Fruit fly (Drosophila melanogaster) whole organism, embryonic: ENCODE results near the gene CG1703.

ENCODE experiments used
- B-H2 ChIP-seq: fragments of 200-800 bp; sonication (Bioruptor generic); optimal IDR thresholded peaks from 2 replicates; lab custom pipeline; 2018; ENCODE audit warnings: missing biosample characterization, mild to moderate bottlenecking, missing genetic modification characterization
- CG10979 ChIP-seq: fragments of 200-800 bp; sonication (Bioruptor generic); optimal IDR thresholded peaks from 2 replicates; lab custom pipeline; 2018; ENCODE audit warnings: missing biosample characterization, mild to moderate bottlenecking, missing genetic modification characterization, moderate library complexity
- CG13894 ChIP-seq: fragments of 200-800 bp; sonication (Bioruptor generic); optimal IDR thresholded peaks from 3 replicates; lab custom pipeline; 2018; ENCODE audit warnings: missing biosample characterization, mild to moderate bottlenecking, missing genetic modification characterization, moderate library complexity
- CG14014 ChIP-seq: fragments of 200-800 bp; sonication (Bioruptor generic); IDR thresholded peaks from 2 replicates; pipeline ENCODE4 v1.3.6; 2022; ENCODE audit warnings: missing biosample characterization, missing genetic modification characterization
- CG15696 ChIP-seq: fragments of 200-800 bp; sonication (Bioruptor generic); optimal IDR thresholded peaks from 2 replicates; lab custom pipeline; 2019; ENCODE audit warnings: missing biosample characterization, mild to moderate bottlenecking, missing genetic modification characterization, moderate library complexity
- CG16815 ChIP-seq: fragments of 200-800 bp; sonication (Bioruptor generic); optimal IDR thresholded peaks from 3 replicates; lab custom pipeline; 2017; ENCODE audit warnings: missing biosample characterization, mild to moderate bottlenecking, missing genetic modification characterization
- CG16863 ChIP-seq: fragments of 200-800 bp; sonication (Bioruptor generic); optimal IDR thresholded peaks from 3 replicates; lab custom pipeline; 2016; ENCODE audit warnings: missing biosample characterization, missing genetic modification characterization
- CG17612 ChIP-seq: fragments of 200-800 bp; sonication (Bioruptor generic); IDR thresholded peaks from 2 replicates; pipeline ENCODE4 v1.3.6; 2022; ENCODE audit warnings: missing biosample characterization, missing genetic modification characterization
- CG1832 ChIP-seq: fragments of 200-800 bp; sonication (Bioruptor generic); optimal IDR thresholded peaks from 2 replicates; lab custom pipeline; 2017; ENCODE audit warnings: missing biosample characterization, mild to moderate bottlenecking, missing genetic modification characterization, inconsistent platforms
- CG18599 ChIP-seq: fragments of 200-800 bp; sonication (Bioruptor generic); optimal IDR thresholded peaks from 3 replicates; lab custom pipeline; 2017; ENCODE audit warnings: missing biosample characterization, missing genetic modification characterization, mild to moderate bottlenecking, moderate library complexity, missing genetic modification reagents
- CG2120 ChIP-seq: fragments of 200-800 bp; sonication (Bioruptor generic); optimal IDR thresholded peaks from 3 replicates; lab custom pipeline; 2016; ENCODE audit warnings: missing biosample characterization, missing genetic modification characterization
- CG2712 ChIP-seq: fragments of 200-800 bp; optimal IDR thresholded peaks from 3 replicates; lab custom pipeline; 2019; ENCODE audit warnings: missing biosample characterization, mild to moderate bottlenecking, missing genetic modification characterization, moderate library complexity
- CG2875 ChIP-seq: fragments of 200-800 bp; sonication (Bioruptor generic); optimal IDR thresholded peaks from 2 replicates; lab custom pipeline; 2017; ENCODE audit warnings: missing biosample characterization, mild to moderate bottlenecking, missing genetic modification characterization, missing genetic modification reagents
- CG5245 ChIP-seq: fragments of 200-800 bp; sonication (Bioruptor generic); optimal IDR thresholded peaks from 3 replicates; lab custom pipeline; 2016; ENCODE audit warnings: missing biosample characterization, missing genetic modification characterization
- Dll ChIP-seq: fragments of 200-800 bp; sonication (Bioruptor generic); IDR thresholded peaks from 4 replicates; pipeline ENCODE4 v1.3.6; 2022; ENCODE audit warnings: missing biosample characterization, missing genetic modification characterization; ENCODE audit not compliant: partially characterized antibody
- Fer1 ChIP-seq: fragments of 200-800 bp; sonication (Bioruptor generic); optimal IDR thresholded peaks from 2 replicates; lab custom pipeline; 2017; ENCODE audit warnings: missing biosample characterization, mild to moderate bottlenecking, missing genetic modification characterization
- Fer2 ChIP-seq: fragments of 200-800 bp; sonication (Bioruptor generic); optimal IDR thresholded peaks from 2 replicates; lab custom pipeline; 2018; ENCODE audit warnings: missing biosample characterization, mild to moderate bottlenecking, missing genetic modification characterization, moderate library complexity
- Fer3 ChIP-seq: fragments of 200-800 bp; sonication (Bioruptor generic); optimal IDR thresholded peaks from 2 replicates; lab custom pipeline; 2018; ENCODE audit warnings: missing biosample characterization, mild to moderate bottlenecking, missing genetic modification characterization, moderate library complexity
- GATAe ChIP-seq: fragments of 200-800 bp; sonication (Bioruptor generic); conservative IDR thresholded peaks from 2 replicates; pipeline ENCODE4 v1.3.6; 2022; ENCODE audit warnings: missing biosample characterization, missing genetic modification characterization
- HHEX ChIP-seq: fragments of 200-800 bp; sonication (Bioruptor generic); optimal IDR thresholded peaks from 3 replicates; lab custom pipeline; 2017; ENCODE audit warnings: missing biosample characterization, mild to moderate bottlenecking, missing genetic modification characterization, missing genetic modification reagents
- NfI ChIP-seq: fragments of 200-800 bp; sonication (Bioruptor generic); optimal IDR thresholded peaks from 3 replicates; lab custom pipeline; 2018; ENCODE audit warnings: missing biosample characterization, mild to moderate bottlenecking, missing genetic modification characterization, moderate library complexity
- Sox102F ChIP-seq: fragments of 200-800 bp; sonication (Bioruptor generic); optimal IDR thresholded peaks from 2 replicates; lab custom pipeline; 2018; ENCODE audit warnings: missing biosample characterization, mild to moderate bottlenecking, missing genetic modification characterization, moderate library complexity
- Taf1 ChIP-seq: fragments of 200-800 bp; sonication (Bioruptor generic); IDR thresholded peaks from 2 replicates; pipeline ENCODE4 v1.3.6; 2022; ENCODE audit warnings: missing biosample characterization, missing genetic modification characterization
- Xbp1 ChIP-seq: fragments of 200-800 bp; sonication (Bioruptor generic); optimal IDR thresholded peaks from 3 replicates; lab custom pipeline; 2016; ENCODE audit warnings: missing biosample characterization, mild to moderate bottlenecking, missing genetic modification characterization
- az2 ChIP-seq: fragments of 200-800 bp; sonication (Bioruptor generic); optimal IDR thresholded peaks from 3 replicates; lab custom pipeline; 2016; ENCODE audit warnings: missing biosample characterization, missing genetic modification characterization
- corto ChIP-seq: fragments of 200-800 bp; sonication (Bioruptor generic); optimal IDR thresholded peaks from 2 replicates; lab custom pipeline; 2016; ENCODE audit warnings: missing biosample characterization, mild to moderate bottlenecking, missing genetic modification characterization, moderate library complexity
- cwo ChIP-seq: fragments of 200-800 bp; sonication (Bioruptor generic); optimal IDR thresholded peaks from 3 replicates; lab custom pipeline; 2017; ENCODE audit warnings: missing biosample characterization, missing genetic modification characterization, mild to moderate bottlenecking, moderate library complexity, missing genetic modification reagents
- dati ChIP-seq: fragments of 200-800 bp; sonication (Bioruptor generic); IDR thresholded peaks from 2 replicates; pipeline ENCODE4 v1.3.6; 2022; ENCODE audit warnings: missing biosample characterization, missing genetic modification characterization
- fd3F ChIP-seq: fragments of 200-800 bp; sonication (Bioruptor generic); optimal IDR thresholded peaks from 2 replicates; lab custom pipeline; 2018; ENCODE audit warnings: missing biosample characterization, mild to moderate bottlenecking, missing genetic modification characterization, moderate library complexity
- fru ChIP-seq: fragments of >200 bp; optimal IDR thresholded peaks from 2 replicates; lab custom pipeline; 2017
- gsb ChIP-seq: fragments of 200-800 bp; sonication (Bioruptor generic); IDR thresholded peaks from 2 replicates; pipeline ENCODE4 v1.3.6; 2022; ENCODE audit warnings: missing biosample characterization, missing genetic modification characterization
- h ChIP-seq: fragments of >200 bp; optimal IDR thresholded peaks from 2 replicates; lab custom pipeline; 2017
- her ChIP-seq: fragments of 200-800 bp; sonication (Bioruptor generic); optimal IDR thresholded peaks from 2 replicates; lab custom pipeline; 2016; ENCODE audit warnings: missing biosample characterization, missing genetic modification characterization
- jigr1 ChIP-seq: fragments of 200-800 bp; sonication (Bioruptor generic); IDR thresholded peaks from 3 replicates; pipeline ENCODE4 v1.3.6; 2022; ENCODE audit warnings: missing biosample characterization, missing genetic modification characterization
- onecut ChIP-seq: fragments of 200-800 bp; sonication (Bioruptor generic); IDR thresholded peaks from 2 replicates; pipeline ENCODE4 v1.3.6; 2022; ENCODE audit warnings: missing biosample characterization, missing genetic modification characterization
- pan ChIP-seq, 4 experiments: fragments of >200 bp in 3 of 4; fragments of 200-800 bp in 1 of 4; sonication (Bioruptor generic) in 1 of 4; optimal IDR thresholded peaks in 3 of 4; IDR thresholded peaks in 1 of 4; 2 replicates each; pipeline versions ENCODE4 v1.3.6 to Lab custom; 2017 to 2022; ENCODE audit warnings: missing biosample characterization in 2 of 4, missing genetic modification characterization in 2 of 4, mixed read lengths in 1 of 4
- pb ChIP-seq: fragments of 200-800 bp; sonication (Bioruptor generic); optimal IDR thresholded peaks from 3 replicates; lab custom pipeline; 2016; ENCODE audit warnings: missing biosample characterization, missing genetic modification characterization
- phol ChIP-seq: fragments of 200-800 bp; sonication (Bioruptor generic); optimal IDR thresholded peaks from 3 replicates; lab custom pipeline; 2018; ENCODE audit warnings: missing biosample characterization, mild to moderate bottlenecking, missing genetic modification characterization, moderate library complexity
- seq ChIP-seq: fragments of 200-800 bp; sonication (Bioruptor generic); IDR thresholded peaks from 2 replicates; pipeline ENCODE4 v1.3.6; 2022; ENCODE audit warnings: missing biosample characterization, missing genetic modification characterization
- sr ChIP-seq: fragments of 200-800 bp; sonication (Bioruptor generic); IDR thresholded peaks from 3 replicates; pipeline ENCODE4 v1.3.6; 2022; ENCODE audit warnings: missing biosample characterization, missing genetic modification characterization
- ssp ChIP-seq: fragments of 200-800 bp; sonication (Bioruptor generic); IDR thresholded peaks from 2 replicates; pipeline ENCODE4 v1.3.6; 2022; ENCODE audit warnings: missing biosample characterization, missing genetic modification characterization
- tio ChIP-seq: fragments of 200-800 bp; sonication (Bioruptor generic); optimal IDR thresholded peaks from 2 replicates; lab custom pipeline; 2017; ENCODE audit warnings: missing biosample characterization, missing genetic modification characterization, inconsistent platforms
- tna ChIP-seq: fragments of 200-800 bp; sonication (Bioruptor generic); IDR thresholded peaks from 2 replicates; pipeline ENCODE4 v1.3.6; 2022; ENCODE audit warnings: missing biosample characterization, missing genetic modification characterization; ENCODE audit not compliant: partially characterized antibody
- zfh1 ChIP-seq: fragments of 200-800 bp; sonication (Bioruptor generic); IDR thresholded peaks from 3 replicates; pipeline ENCODE4 v1.3.6; 2022; ENCODE audit warnings: missing biosample characterization, missing genetic modification characterization
- zfh2 ChIP-seq: fragments of 200-800 bp; sonication (Bioruptor generic); optimal IDR thresholded peaks from 2 replicates; lab custom pipeline; 2016; ENCODE audit warnings: missing biosample characterization, missing genetic modification characterization

CG1703 gene

DNA sequence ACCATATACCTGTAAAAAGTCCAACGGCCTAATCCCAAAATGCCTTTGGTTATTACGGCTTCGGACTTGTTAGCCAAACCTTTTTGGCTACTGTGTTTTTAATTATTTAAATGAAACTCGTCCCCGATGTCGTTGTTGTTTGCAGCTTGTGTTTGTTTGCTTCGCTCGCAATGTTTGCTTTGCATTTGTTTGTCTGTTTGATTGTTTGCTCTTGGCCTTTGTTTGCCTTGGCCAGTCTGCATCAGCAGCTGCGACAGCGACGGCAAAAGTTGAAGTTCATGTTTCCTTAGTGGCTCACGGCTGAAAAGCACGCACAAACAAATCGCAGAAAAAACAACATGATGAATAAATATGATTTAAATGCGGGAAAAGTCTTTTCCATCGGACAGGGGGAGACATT, 48.7 kb downstream of the CG1703 start (continued):
- TF ChIP-seq zfh1 (GFP tag; lab: Robert Waterston, UW) (peak; percentile 53; the same call in 1 of the 3 replicates), ssp (GFP tag; lab: Robert Waterston, UW) (no peak), CG1832 (no peak), corto (GFP tag; lab: Kevin White, UChicago) (no peak), B-H2 (GFP tag; lab: Kevin White, UChicago) (no peak), her (GFP tag; lab: Kevin White, UChicago) (no peak), h (lab: Kevin White, UChicago) (no peak), gsb (no peak), fru (lab: Kevin White, UChicago) (no peak), CG2875 (peak; percentile 48), phol (tag; lab: Kevin White, UChicago) (no peak), Dll (GFP tag; lab: Robert Waterston, UW) (no peak), CG14014 (GFP tag; lab: Robert Waterston, UW) (peak; percentile 38; the same call in 1 of the 2 replicates), CG15696 (no peak), CG13894 (tag; lab: Kevin White, UChicago) (no peak), CG5245 (GFP tag; lab: Kevin White, UChicago) (no peak), GATAe (GFP tag; lab: Robert Waterston, UW) (no peak), seq (peak; percentile 21; the same call in 1 of the 2 replicates), HHEX (GFP tag; lab: Kevin White, UChicago) (peak; percentile 36), Sox102F (GFP tag; lab: Kevin White, UChicago) (peak; percentile 61), Xbp1 (no peak), dati (GFP tag; lab: Robert Waterston, UW) (no peak), sr (GFP tag; lab: Robert Waterston, UW) (0 out of 3 replicates have a peak, but pooled peaks have one; percentile 14), CG16863 (no peak), fd3F (GFP tag; lab: Kevin White, UChicago) (no peak), tio (GFP tag; lab: Kevin White, UChicago) (no peak), Fer2 (tag; lab: Kevin White, UChicago) (no peak), CG2712 (tag; lab: Kevin White, UChicago) (peak; percentile 33), onecut (GFP tag; lab: Robert Waterston, UW) (peak; percentile 36; the same call in 1 of the 2 replicates), CG17612 (no peak), CG2120 (GFP tag; lab: Kevin White, UChicago) (no peak), jigr1 (GFP tag; lab: Robert Waterston, UW) (no peak), NfI (GFP tag; lab: Kevin White, UChicago) (no peak), zfh2 (GFP tag; lab: Kevin White, UChicago) (no peak), CG10979 (tag; lab: Kevin White, UChicago) (no peak), CG18599 (GFP tag; lab: Kevin White, UChicago) (peak; percentile 38), pb (GFP tag; lab: Kevin White, UChicago) (no peak), tna (no peak), Fer1 (GFP tag; lab: Kevin White, UChicago) (peak; percentile 26), CG16815 (GFP tag; lab: Kevin White, UChicago) (no peak), Taf1 (no peak), cwo (GFP tag; lab: Kevin White, UChicago) (no peak), pan (optimal IDR thresholded peaks at IDR 0.05; lab: Kevin White, UChicago) (no peak), pan (GFP tag; optimal IDR thresholded peaks at IDR 0.05 in 1 of 2, IDR thresholded peaks at IDR 0.05 in 1 of 2) (peak in 1 of 2 experiments; percentile 13), az2 (GFP tag; lab: Kevin White, UChicago) (no peak), Fer3 (peak; percentile 9)
